Worm (Caenorhabditis elegans) whole organism, L4/young adult: ENCODE data around the gene arl-3.

Source experiments
- W03F9.2 ChIP-seq: fragments of 150-350 bp; optimal IDR thresholded peaks from 2 replicates; lab custom pipeline; 2014; ENCODE audit warnings: missing biosample characterization, missing genetic modification characterization
- dao-5 ChIP-seq: sonication (generic microtip); optimal IDR thresholded peaks from 2 replicates; lab custom pipeline; 2016; ENCODE audit warnings: missing genotype, missing genetic modification characterization, moderate library complexity, missing compliant biosample characterization
- him-1 ChIP-seq: sonication (generic microtip); optimal IDR thresholded peaks from 2 replicates; lab custom pipeline; 2016; ENCODE audit warnings: missing genotype, missing genetic modification reagents, missing genetic modification characterization, missing compliant biosample characterization

- no peak for TF ChIP-seq him-1 (tag; lab: Kevin White, UChicago)
- TF ChIP-seq dao-5 (tag; lab: Kevin White, UChicago), result no peak
- TF ChIP-seq W03F9.2 (tag; lab: Kevin White, UChicago), result no peak
Observed at ce11 chrII:14632823-14633222, 26.6 kb downstream of the arl-3 start, which contains the start of gene C38C6.3.
